Worm (Caenorhabditis elegans): ENCODE results near the gene scb-1.

The scb-1 gene

DNA sequence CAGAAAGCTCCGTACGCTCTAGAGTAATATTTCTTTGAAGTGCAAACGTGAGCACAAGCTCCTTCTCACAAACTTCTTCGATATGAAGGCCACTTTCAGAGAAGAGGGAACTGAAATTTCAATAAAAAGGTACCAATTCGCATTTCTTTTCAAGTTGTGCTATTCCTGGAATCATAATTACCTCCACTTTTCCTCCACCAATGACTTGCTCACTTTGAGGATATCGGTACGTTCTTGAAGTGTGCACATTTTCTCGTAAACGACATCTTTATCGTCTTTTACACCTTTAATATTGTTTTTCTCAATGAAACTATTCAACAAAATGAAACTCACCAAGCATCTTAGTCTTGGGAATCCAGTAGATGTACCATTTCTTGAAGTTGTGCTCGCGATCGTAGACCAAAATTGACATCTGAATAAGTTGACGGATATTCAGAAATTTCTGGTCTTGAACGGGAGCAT, at the start of gene scb-1:
Gene scb-1, minus strand, starts transcription at position 412 of the 462 bp plus-strand sequence.
- TF ChIP-seq let-607 (tag; optimal IDR thresholded peaks at IDR 0.05): peak in 1 of 2 experiments; percentile 25
- 0 out of 2 replicates have a peak, but pooled peaks have one; percentile 18 for TF ChIP-seq nfyb-1 (GFP tag; IDR thresholded peaks at IDR 0.05)
- peak; percentile 42 for TF ChIP-seq ztf-26 (tag; optimal IDR thresholded peaks at IDR 0.05)
- no peak for TF ChIP-seq tlf-1 (GFP tag; optimal IDR thresholded peaks at IDR 0.05)
- no peak for TF ChIP-seq zim-3 (tag; optimal IDR thresholded peaks at IDR 0.05)
- peak; percentile 72 for TF ChIP-seq dpff-1 (tag; optimal IDR thresholded peaks at IDR 0.05)
- TF ChIP-seq B0336.3 (GFP tag; IDR thresholded peaks at IDR 0.05): peak; percentile 22; the same call in 1 of the 2 replicates
- peak; percentile 12 for TF ChIP-seq Y53G8AR.9 (GFP tag; conservative IDR thresholded peaks at IDR 0.05)
- 0 out of 2 replicates have a peak, but pooled peaks have one; percentile 48 for TF ChIP-seq madf-3 (GFP tag; IDR thresholded peaks at IDR 0.05)
- no peak for TF ChIP-seq ekl-4 (GFP tag; IDR thresholded peaks at IDR 0.05)
- TF ChIP-seq sea-2 (GFP tag; IDR thresholded peaks at IDR 0.05): no peak
- TF ChIP-seq xnd-1 (tag; optimal IDR thresholded peaks at IDR 0.05): no peak
- TF ChIP-seq lin-35 (GFP tag; optimal IDR thresholded peaks at IDR 0.05): no peak
- peak; percentile 8; the same call in 1 of the 2 replicates for TF ChIP-seq pbrm-1 (GFP tag; IDR thresholded peaks at IDR 0.05)
- no peak for TF ChIP-seq ceh-58 (GFP tag; IDR thresholded peaks at IDR 0.05)
- TF ChIP-seq snpc-3.4 (tag; optimal IDR thresholded peaks at IDR 0.05): peak; percentile 16
- peak; percentile 71 for TF ChIP-seq ama-1 (optimal IDR thresholded peaks at IDR 0.05)
- TF ChIP-seq ama-1 (GFP tag; optimal IDR thresholded peaks at IDR 0.05): no peak
- TF ChIP-seq aptf-3 (GFP tag; IDR thresholded peaks at IDR 0.05): no peak
- no peak for TF ChIP-seq F37B4.10 (GFP tag; IDR thresholded peaks at IDR 0.05)
- 0 out of 2 replicates have a peak, but pooled peaks have one; percentile 27 for TF ChIP-seq ztf-25 (GFP tag; IDR thresholded peaks at IDR 0.05)

DNA sequence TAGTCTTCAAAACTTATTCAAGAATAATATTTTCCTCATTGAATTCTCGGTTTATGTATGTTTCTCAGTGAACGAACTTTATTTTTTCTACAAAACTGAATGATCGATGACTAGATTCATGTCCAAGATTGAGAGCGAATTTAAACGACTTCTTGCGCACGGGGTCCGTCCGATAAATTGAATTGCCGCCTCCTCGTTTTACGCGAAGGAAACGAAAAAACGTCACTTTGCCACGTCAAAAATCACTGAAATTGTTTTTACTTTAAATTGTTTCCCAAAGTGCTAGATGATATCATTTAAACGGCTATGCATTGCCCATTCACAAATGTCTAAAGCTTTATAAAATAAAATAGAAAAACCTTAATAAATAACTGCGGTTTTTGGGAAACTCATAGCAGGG, 48.2 kb upstream of the scb-1 start:
- TF ChIP-seq attf-3 (GFP tag; conservative IDR thresholded peaks at IDR 0.05): no peak
- no peak for TF ChIP-seq lin-54 (GFP tag; optimal IDR thresholded peaks at IDR 0.05)
- no peak for TF ChIP-seq nhr-90 (tag; optimal IDR thresholded peaks at IDR 0.05)
- TF ChIP-seq Y95B8A.8 (GFP tag; IDR thresholded peaks at IDR 0.05): no peak
- TF ChIP-seq nhr-27 (tag; optimal IDR thresholded peaks at IDR 0.05): no peak
- TF ChIP-seq hsf-1 (GFP tag; IDR thresholded peaks at IDR 0.05): no peak
- TF ChIP-seq Y53F4B.3 (GFP tag; IDR thresholded peaks at IDR 0.05): no peak
- no peak for TF ChIP-seq nfya-2 (GFP tag; IDR thresholded peaks at IDR 0.05)
- TF ChIP-seq ekl-4 (GFP tag; IDR thresholded peaks at IDR 0.05): no peak
- no peak for TF ChIP-seq F55B11.4 (tag; optimal IDR thresholded peaks at IDR 0.05; ENCODE audit: borderline replicate concordance, insufficient read depth)
- no peak for TF ChIP-seq ztf-28 (GFP tag; IDR thresholded peaks at IDR 0.05)
- TF ChIP-seq nhr-120 (GFP tag; IDR thresholded peaks at IDR 0.05): no peak
- no peak for TF ChIP-seq nfyb-1 (GFP tag; IDR thresholded peaks at IDR 0.05)
- TF ChIP-seq madf-6 (GFP tag; IDR thresholded peaks at IDR 0.05): no peak

DNA sequence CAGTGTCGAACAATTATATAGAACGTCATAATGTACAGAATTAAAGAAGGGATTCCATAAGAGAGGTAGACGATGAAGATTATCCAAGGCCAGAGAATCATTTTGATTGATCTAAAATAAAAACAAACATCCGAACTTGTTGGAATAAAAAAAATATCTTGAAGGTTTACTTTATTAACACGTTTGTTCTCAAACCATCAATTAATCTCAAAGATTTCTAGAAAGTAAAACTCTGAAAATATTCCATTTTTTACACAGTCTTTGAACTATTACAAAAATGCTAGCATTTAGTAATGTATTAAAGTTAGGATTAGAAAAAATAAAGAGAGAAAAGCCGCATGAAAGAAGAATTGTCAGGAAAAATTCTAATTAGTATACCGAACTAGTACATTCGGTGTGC, 45.0 kb upstream of the scb-1 start, which contains the start of gene srg-40:
Gene srg-40, minus strand, starts transcription at position 101 of the 400 bp plus-strand sequence.
- TF ChIP-seq repo-1 (tag; optimal IDR thresholded peaks at IDR 0.05): no peak
- no peak for TF ChIP-seq F37B4.10 (GFP tag; IDR thresholded peaks at IDR 0.05)
- no peak for TF ChIP-seq aptf-2 (GFP tag; conservative IDR thresholded peaks at IDR 0.05)
- no peak for TF ChIP-seq lag-1 (GFP tag; IDR thresholded peaks at IDR 0.05)
- no peak for TF ChIP-seq egrh-3 (GFP tag; IDR thresholded peaks at IDR 0.05)
- TF ChIP-seq somi-1 (GFP tag; optimal IDR thresholded peaks at IDR 0.05): no peak
- TF ChIP-seq C06A6.2 (GFP tag; conservative IDR thresholded peaks at IDR 0.05): no peak
- TF ChIP-seq Y79H2A.3 (GFP tag; conservative IDR thresholded peaks at IDR 0.05): no peak
- no peak for TF ChIP-seq D2030.7 (GFP tag; IDR thresholded peaks at IDR 0.05)
- no peak for TF ChIP-seq ceh-58 (GFP tag; IDR thresholded peaks at IDR 0.05)
- TF ChIP-seq K12H6.12 (tag; optimal IDR thresholded peaks at IDR 0.05): no peak
- no peak for TF ChIP-seq unc-130 (GFP tag; optimal IDR thresholded peaks at IDR 0.05)
- no peak for TF ChIP-seq mcd-1 (GFP tag; IDR thresholded peaks at IDR 0.05)
- TF ChIP-seq zim-3 (tag; optimal IDR thresholded peaks at IDR 0.05): no peak
- TF ChIP-seq sptf-2 (GFP tag; optimal IDR thresholded peaks at IDR 0.05): no peak

All from whole organism, young adult.